Fruit fly (Drosophila melanogaster): ENCODE results near the gene Sfp24Bd.
A peak's percentile ranks its signal among the peaks of the same experiment; 100 is the strongest.

Sfp24Bd gene

DNA sequence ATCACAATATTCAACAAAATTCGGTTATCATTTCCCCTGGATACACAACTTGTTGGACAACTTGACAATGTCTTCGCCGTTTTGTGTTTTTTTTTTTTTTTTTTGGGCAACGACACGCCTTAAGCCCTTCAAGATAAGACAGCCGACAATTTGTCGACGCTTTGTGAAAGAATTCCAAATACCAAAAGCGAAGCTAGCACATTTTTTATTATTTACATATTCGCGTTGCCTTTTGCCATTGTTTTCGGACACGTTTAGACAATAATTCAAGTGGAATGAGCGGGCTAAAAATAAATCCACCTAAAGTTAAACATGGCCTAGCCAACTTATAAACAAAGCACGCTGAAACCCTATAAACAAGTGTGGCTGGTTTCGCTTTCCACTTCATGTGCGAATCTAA lies 28.0 kb downstream of the Sfp24Bd start:
- TF ChIP-seq Hr39 (GFP tag; optimal IDR thresholded peaks at IDR 0.05) (no peak), fkh (GFP tag; optimal IDR thresholded peaks at IDR 0.05) (peak; percentile 66), ss (GFP tag; optimal IDR thresholded peaks at IDR 0.05) (no peak)

- TF ChIP-seq Lpt (GFP tag; optimal IDR thresholded peaks at IDR 0.05) (no peak), CG7368 (GFP tag; optimal IDR thresholded peaks at IDR 0.05) (no peak), Ets96B (tag; optimal IDR thresholded peaks at IDR 0.05) (no peak), CG6163 (GFP tag; IDR thresholded peaks at IDR 0.05) (peak; percentile 37; the same call in 1 of the 3 replicates), CG6276 (GFP tag; optimal IDR thresholded peaks at IDR 0.05) (peak; percentile 1), CG4318 (GFP tag; optimal IDR thresholded peaks at IDR 0.05) (no peak), CG10669 (GFP tag; optimal IDR thresholded peaks at IDR 0.05) (no peak), fd59A (GFP tag; optimal IDR thresholded peaks at IDR 0.05) (no peak), dsx (GFP tag; optimal IDR thresholded peaks at IDR 0.05; ENCODE audit: poor library complexity, severe bottlenecking) (peak; percentile 55), CG11902 (GFP tag; optimal IDR thresholded peaks at IDR 0.05) (no peak), cyc (GFP tag; optimal IDR thresholded peaks at IDR 0.05) (no peak), net (GFP tag; optimal IDR thresholded peaks at IDR 0.05) (no peak), fkh (GFP tag; optimal IDR thresholded peaks at IDR 0.05) (peak; percentile 38), CG11294 (GFP tag; IDR thresholded peaks at IDR 0.05) (peak; percentile 46; the same call in 1 of the 2 replicates), Eip93F (GFP tag; optimal IDR thresholded peaks at IDR 0.05) (no peak), esn (GFP tag; optimal IDR thresholded peaks at IDR 0.05) (no peak), vri (GFP tag; optimal IDR thresholded peaks at IDR 0.05) (peak; percentile 69), acj6 (GFP tag; optimal IDR thresholded peaks at IDR 0.05) (no peak), Met (GFP tag; optimal IDR thresholded peaks at IDR 0.05) (no peak), CG15336 (GFP tag; IDR thresholded peaks at IDR 0.05) (peak; percentile 16; the same call in 1 of the 2 replicates), CG6792 (GFP tag; optimal IDR thresholded peaks at IDR 0.05) (no peak), Hr4 (GFP tag; optimal IDR thresholded peaks at IDR 0.05) (no peak), CG8319 (GFP tag; optimal IDR thresholded peaks at IDR 0.05) (no peak), fd85E (GFP tag; optimal IDR thresholded peaks at IDR 0.05) (no peak), spab (GFP tag; optimal IDR thresholded peaks at IDR 0.05) (peak; percentile 5), Smox (GFP tag; optimal IDR thresholded peaks at IDR 0.05) (no peak), dac (GFP tag; optimal IDR thresholded peaks at IDR 0.05) (no peak), Eip78C (GFP tag) (peak; percentile 66), CG3032 (tag; optimal IDR thresholded peaks at IDR 0.05) (no peak), CG9139 (GFP tag; optimal IDR thresholded peaks at IDR 0.05) (peak; percentile 50), CG11762 (GFP tag; optimal IDR thresholded peaks at IDR 0.05; ENCODE audit: insufficient read depth) (no peak), CG34406 (GFP tag; optimal IDR thresholded peaks at IDR 0.05) (no peak), Sox102F (GFP tag; optimal IDR thresholded peaks at IDR 0.05) (no peak), OdsH (GFP tag; optimal IDR thresholded peaks at IDR 0.05) (no peak), Hr38 (GFP tag; optimal IDR thresholded peaks at IDR 0.05) (no peak), CG1621 (tag; optimal IDR thresholded peaks at IDR 0.05) (peak; percentile 62), CG3919 (GFP tag; optimal IDR thresholded peaks at IDR 0.05) (no peak), Sox14 (GFP tag; optimal IDR thresholded peaks at IDR 0.05) (no peak), svp (GFP tag) (peak; percentile 99), eg (GFP tag; IDR thresholded peaks at IDR 0.05) (0 out of 3 replicates have a peak, but pooled peaks have one; percentile 30), Eip75B (GFP tag; optimal IDR thresholded peaks at IDR 0.05) (peak; percentile 22), CG8632 (GFP tag; optimal IDR thresholded peaks at IDR 0.05) (no peak), ss (GFP tag; optimal IDR thresholded peaks at IDR 0.05) (peak; percentile 24 to 46), Sox15 (GFP tag; optimal IDR thresholded peaks at IDR 0.05) (no peak), CG8119 (GFP tag; IDR thresholded peaks at IDR 0.05) (no peak), pdm3 (GFP tag; optimal IDR thresholded peaks at IDR 0.05) (no peak), Ets21C (GFP tag; optimal IDR thresholded peaks at IDR 0.05) (no peak), CG6854 (GFP tag; optimal IDR thresholded peaks at IDR 0.05) (no peak), salr (GFP tag; optimal IDR thresholded peaks at IDR 0.05) (no peak)
These were observed 29.0 kb downstream of the Sfp24Bd start for dm6 chr2L:3639924-3640323.
